Worm (Caenorhabditis elegans) whole organism, L3 larva: ENCODE measurements around the gene Y66D12A.30.

Source experiments
- elt-3 ChIP-seq, 3 experiments: fragments of 150-350 bp in 1 of 3; sonication (generic microtip) in 2 of 3; optimal IDR thresholded peaks; 2 replicates in 2 of 3; 4 replicates in 1 of 3; lab custom pipeline; 2014 to 2017; ENCODE audit warnings: missing biosample characterization in 3 of 3, missing genetic modification characterization in 3 of 3
- hmg-11 ChIP-seq: sonication (generic microtip); optimal IDR thresholded peaks from 2 replicates; lab custom pipeline; 2016; ENCODE audit warnings: missing genetic modification characterization, missing compliant biosample characterization
- mdl-1 ChIP-seq: fragments of 150-350 bp; optimal IDR thresholded peaks from 2 replicates; lab custom pipeline; 2014; ENCODE audit warnings: missing biosample characterization, missing genetic modification characterization
- nhr-11 ChIP-seq: fragments of 150-350 bp; optimal IDR thresholded peaks from 2 replicates; lab custom pipeline; 2014; ENCODE audit warnings: missing biosample characterization, missing genetic modification characterization
- nhr-28 ChIP-seq: fragments of 150-350 bp; optimal IDR thresholded peaks from 2 replicates; lab custom pipeline; 2014; ENCODE audit warnings: missing biosample characterization, missing genetic modification characterization
- nhr-76 ChIP-seq: fragments of 150-350 bp; sonication (generic microtip); optimal IDR thresholded peaks from 5 replicates; lab custom pipeline; 2014; ENCODE audit warnings: missing biosample characterization, missing genetic modification characterization
- nhr-77 ChIP-seq: fragments of 150-350 bp; optimal IDR thresholded peaks from 2 replicates; lab custom pipeline; 2014; ENCODE audit warnings: missing biosample characterization, missing genetic modification characterization
- zag-1 ChIP-seq: fragments of 150-350 bp; optimal IDR thresholded peaks from 2 replicates; lab custom pipeline; 2014; ENCODE audit warnings: missing biosample characterization, missing genetic modification characterization
- ztf-11 ChIP-seq: fragments of 150-350 bp; optimal IDR thresholded peaks from 2 replicates; lab custom pipeline; 2014; ENCODE audit warnings: missing biosample characterization, missing genetic modification characterization

ce11 chrIII:11582569-11582968, 27.1 kb upstream of the Y66D12A.30 start:
- no peak for TF ChIP-seq zag-1 (tag; lab: Kevin White, UChicago)
- no peak for TF ChIP-seq nhr-11 (tag; lab: Kevin White, UChicago)
- TF ChIP-seq ztf-11 (tag; lab: Kevin White, UChicago): no peak
- TF ChIP-seq mdl-1 (tag; lab: Kevin White, UChicago): no peak
- no peak for TF ChIP-seq elt-3 (tag; optimal IDR thresholded peaks at IDR 0.05; lab: Kevin White, UChicago)
- TF ChIP-seq nhr-76 (tag; lab: Kevin White, UChicago): no peak
- TF ChIP-seq nhr-28 (tag; lab: Kevin White, UChicago): no peak
- no peak for TF ChIP-seq nhr-77 (tag; lab: Kevin White, UChicago)
- no peak for TF ChIP-seq hmg-11 (tag; lab: Kevin White, UChicago)
